Worm (Caenorhabditis elegans) whole organism, L2 larva: ENCODE measurements around the gene ctsa-2.

Source experiments
- ama-1 ChIP-seq: fragments of 150-350 bp; optimal IDR thresholded peaks from 2 replicates; lab custom pipeline; 2018; ENCODE audit warnings: inconsistent platforms
- lin-13 ChIP-seq: fragments of 150-350 bp; optimal IDR thresholded peaks from 2 replicates; lab custom pipeline; 2014; ENCODE audit warnings: missing biosample characterization, missing genetic modification reagents, missing genetic modification characterization
- mbf-1 ChIP-seq: sonication (generic microtip); optimal IDR thresholded peaks from 2 replicates; lab custom pipeline; 2017; ENCODE audit warnings: missing biosample characterization, missing genetic modification characterization
- mdl-1 ChIP-seq, 2 experiments: fragments of 150-350 bp in 1 of 2; sonication (generic microtip) in 1 of 2; optimal IDR thresholded peaks; 2 replicates each; lab custom pipeline; 2017; ENCODE audit warnings: missing biosample characterization in 2 of 2, missing genetic modification characterization in 2 of 2
- nhr-12 ChIP-seq: fragments of 150-350 bp; optimal IDR thresholded peaks from 2 replicates; lab custom pipeline; 2014; ENCODE audit warnings: missing biosample characterization, missing genetic modification characterization
- nhr-129 ChIP-seq: fragments of 150-350 bp; optimal IDR thresholded peaks from 2 replicates; lab custom pipeline; 2014; ENCODE audit warnings: missing biosample characterization, missing genetic modification characterization
- nhr-25 ChIP-seq: fragments of 150-350 bp; sonication (generic microtip); optimal IDR thresholded peaks from 3 replicates; lab custom pipeline; 2014; ENCODE audit warnings: missing biosample characterization, missing genetic modification characterization

DNA sequence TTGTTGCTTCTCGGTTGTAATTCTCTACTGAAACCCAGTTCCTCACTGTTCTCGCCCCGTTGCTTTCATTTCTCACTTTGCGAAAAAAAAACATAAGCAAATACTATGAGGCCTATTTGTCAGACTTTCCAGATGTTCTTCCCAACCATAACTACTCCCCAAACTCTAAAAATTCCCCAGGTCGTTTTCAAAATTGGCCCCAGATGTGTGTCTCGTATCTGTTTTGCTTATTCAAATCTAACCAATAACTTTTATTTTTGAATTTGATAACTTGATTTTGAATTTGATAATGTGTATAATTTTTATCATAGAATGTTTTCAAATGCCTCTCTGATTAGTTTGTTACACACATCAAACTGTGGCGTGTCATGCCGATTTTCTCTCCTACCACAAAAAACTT is 22.6 kb downstream of the ctsa-2 start:
- TF ChIP-seq mbf-1 (tag; lab: Kevin White, UChicago) (no peak), mdl-1 (tag; optimal IDR thresholded peaks at IDR 0.05; lab: Kevin White, UChicago) (no peak), nhr-129 (tag; lab: Kevin White, UChicago) (no peak), lin-13 (no peak), nhr-12 (tag; lab: Kevin White, UChicago) (no peak), nhr-25 (tag; lab: Kevin White, UChicago) (no peak), ama-1 (lab: Kevin White, UChicago) (no peak)
